Worm (Caenorhabditis elegans) whole organism, L4 larva: ENCODE measurements around the gene T02G5.7.
A peak's percentile ranks its signal among the peaks of the same experiment; 100 is the strongest.

Source experiments
- F37D6.2 ChIP-seq: sonication (generic microtip); optimal IDR thresholded peaks from 2 replicates; lab custom pipeline; 2016; ENCODE audit warnings: mild to moderate bottlenecking, missing genetic modification characterization, missing compliant biosample characterization
- R02D3.7 ChIP-seq: fragments of 150-350 bp; sonication (generic microtip); optimal IDR thresholded peaks from 3 replicates; lab custom pipeline; 2014; ENCODE audit warnings: missing biosample characterization, missing genetic modification characterization
- Y105C5A.15 ChIP-seq: fragments of 200-800 bp; sonication (Bioruptor generic); IDR thresholded peaks from 2 replicates; pipeline ENCODE4 v1.3.6; 2022; ENCODE audit warnings: missing genetic modification characterization, missing compliant biosample characterization
- Y48G9A.11 ChIP-seq: fragments of 200-800 bp; sonication (Bioruptor generic); IDR thresholded peaks from 2 replicates; pipeline ENCODE4 v1.3.6; 2022; ENCODE audit warnings: missing genetic modification reagents, missing genetic modification characterization, missing compliant biosample characterization
- ZK337.2 ChIP-seq: fragments of 200-800 bp; sonication (Bioruptor generic); IDR thresholded peaks from 2 replicates; pipeline ENCODE4 v1.3.6; 2022; ENCODE audit warnings: missing genetic modification reagents, missing genetic modification characterization, missing compliant biosample characterization
- ZK546.5 ChIP-seq, 2 experiments: sonication (generic microtip); optimal IDR thresholded peaks; 2 replicates each; lab custom pipeline; 2017; ENCODE audit warnings: missing biosample characterization in 2 of 2, missing genetic modification characterization in 2 of 2
- ceh-32 ChIP-seq: sonication (generic microtip); optimal IDR thresholded peaks from 2 replicates; lab custom pipeline; 2016; ENCODE audit warnings: mild to moderate bottlenecking, missing genetic modification characterization, missing compliant biosample characterization; ENCODE audit not compliant: poor library complexity
- ceh-44 ChIP-seq: fragments of 200-800 bp; sonication (Bioruptor generic); IDR thresholded peaks from 2 replicates; pipeline ENCODE4 v1.3.6; 2022; ENCODE audit warnings: missing genetic modification reagents, missing genetic modification characterization, missing compliant biosample characterization
- daf-16 ChIP-seq, 3 experiments: sonication (generic microtip); optimal IDR thresholded peaks; 2 replicates each; lab custom pipeline; 2016 to 2017; ENCODE audit warnings: missing genetic modification characterization in 3 of 3, missing genetic modification reagents in 3 of 3, mild to moderate bottlenecking in 2 of 3, missing compliant biosample characterization in 2 of 3, missing biosample characterization in 1 of 3, moderate library complexity in 1 of 3
- daf-19 ChIP-seq: fragments of 200-800 bp; sonication (Bioruptor generic); conservative IDR thresholded peaks from 2 replicates; pipeline ENCODE4 v1.3.6; 2022; ENCODE audit warnings: missing genetic modification characterization, missing compliant biosample characterization
- dve-1 ChIP-seq: sonication (generic microtip); optimal IDR thresholded peaks from 2 replicates; lab custom pipeline; 2017; ENCODE audit warnings: antibody characterized with exemption, mild to moderate bottlenecking, missing genetic modification characterization, missing compliant biosample characterization; ENCODE audit not compliant: insufficient read depth
- egl-43 ChIP-seq: fragments of 200-800 bp; sonication (Bioruptor generic); IDR thresholded peaks from 2 replicates; pipeline ENCODE4 v1.3.6; 2022; ENCODE audit warnings: missing genetic modification reagents, missing genetic modification characterization, missing compliant biosample characterization
- fkh-10 ChIP-seq: fragments of 150-350 bp; optimal IDR thresholded peaks from 2 replicates; lab custom pipeline; 2014; ENCODE audit warnings: missing biosample characterization, missing genetic modification reagents, missing genetic modification characterization
- fos-1 ChIP-seq: fragments of 150-350 bp; optimal IDR thresholded peaks from 2 replicates; lab custom pipeline; 2014; ENCODE audit warnings: missing biosample characterization, missing genetic modification characterization
- hif-1 ChIP-seq, 2 experiments: sonication (generic microtip); optimal IDR thresholded peaks; 2 replicates each; lab custom pipeline; 2016 to 2017; ENCODE audit warnings: missing compliant biosample characterization in 2 of 2, missing genetic modification characterization in 2 of 2, missing genetic modification reagents in 2 of 2, missing genotype in 2 of 2, mild to moderate bottlenecking in 1 of 2
- hlh-11 ChIP-seq: fragments of 200-800 bp; sonication (Bioruptor generic); optimal IDR thresholded peaks from 2 replicates; lab custom pipeline; 2018; ENCODE audit warnings: mild to moderate bottlenecking, missing genetic modification characterization, missing compliant biosample characterization
- hmg-1.1 ChIP-seq: fragments of 200-800 bp; sonication (Bioruptor generic); IDR thresholded peaks from 2 replicates; pipeline ENCODE4 v1.3.6; 2022; ENCODE audit warnings: missing genetic modification reagents, missing genetic modification characterization, missing compliant biosample characterization
- lim-7 ChIP-seq: fragments of 200-800 bp; sonication (Bioruptor generic); IDR thresholded peaks from 2 replicates; pipeline ENCODE4 v1.3.6; 2022; ENCODE audit warnings: missing genetic modification characterization, missing compliant biosample characterization
- lin-38 ChIP-seq: fragments of 200-800 bp; sonication (Bioruptor generic); IDR thresholded peaks from 2 replicates; pipeline ENCODE4 v1.3.6; 2022; ENCODE audit warnings: missing genetic modification reagents, missing genetic modification characterization, missing compliant biosample characterization
- lin-39 ChIP-seq: fragments of 150-350 bp; optimal IDR thresholded peaks from 2 replicates; lab custom pipeline; 2014; ENCODE audit warnings: missing biosample characterization, missing genetic modification reagents, missing genetic modification characterization
- lir-3 ChIP-seq: sonication (generic microtip); optimal IDR thresholded peaks from 2 replicates; lab custom pipeline; 2016; ENCODE audit warnings: mild to moderate bottlenecking, missing genetic modification characterization, missing compliant biosample characterization
- lsy-2 ChIP-seq, 2 experiments: fragments of 150-350 bp in 1 of 2; sonication (generic microtip) in 1 of 2; optimal IDR thresholded peaks; 2 replicates each; lab custom pipeline; 2014 to 2017; ENCODE audit warnings: missing biosample characterization in 2 of 2, missing genetic modification characterization in 2 of 2
- madf-9 ChIP-seq: fragments of 200-800 bp; sonication (Bioruptor generic); conservative IDR thresholded peaks from 2 replicates; pipeline ENCODE4 v1.3.6; 2022; ENCODE audit warnings: missing genetic modification reagents, missing genetic modification characterization, missing compliant biosample characterization
- mep-1 ChIP-seq: fragments of 150-350 bp; sonication (generic microtip); optimal IDR thresholded peaks from 3 replicates; lab custom pipeline; 2014; ENCODE audit warnings: missing biosample characterization, missing genetic modification characterization
- mxl-2 ChIP-seq: fragments of 200-800 bp; sonication (Bioruptor generic); conservative IDR thresholded peaks from 2 replicates; pipeline ENCODE4 v1.3.6; 2022; ENCODE audit warnings: missing genetic modification reagents, missing genetic modification characterization, missing compliant biosample characterization
- nhr-10 ChIP-seq: fragments of 150-350 bp; optimal IDR thresholded peaks from 2 replicates; lab custom pipeline; 2014; ENCODE audit warnings: missing biosample characterization, missing genetic modification characterization
- nhr-11 ChIP-seq: fragments of 150-350 bp; optimal IDR thresholded peaks from 2 replicates; lab custom pipeline; 2014; ENCODE audit warnings: missing biosample characterization, missing genetic modification characterization
- nhr-25 ChIP-seq: sonication (generic microtip); optimal IDR thresholded peaks from 2 replicates; lab custom pipeline; 2017; ENCODE audit warnings: missing genetic modification characterization, mild to moderate bottlenecking, missing compliant biosample characterization, antibody characterized with exemption, moderate library complexity, borderline replicate concordance; ENCODE audit not compliant: insufficient read depth
- nhr-76 ChIP-seq: fragments of 150-350 bp; optimal IDR thresholded peaks from 2 replicates; lab custom pipeline; 2014; ENCODE audit warnings: missing biosample characterization, missing genetic modification characterization
- nhr-77 ChIP-seq: fragments of 150-350 bp; optimal IDR thresholded peaks from 2 replicates; lab custom pipeline; 2014; ENCODE audit warnings: missing biosample characterization, missing genetic modification characterization
- pqm-1 ChIP-seq: sonication (generic microtip); optimal IDR thresholded peaks from 2 replicates; lab custom pipeline; 2017; ENCODE audit warnings: missing biosample characterization, missing genetic modification characterization
- set-16 ChIP-seq: fragments of 200-800 bp; sonication (Bioruptor generic); IDR thresholded peaks from 2 replicates; pipeline ENCODE4 v1.3.6; 2022; ENCODE audit warnings: missing genetic modification reagents, missing genetic modification characterization, missing compliant biosample characterization
- spr-3 ChIP-seq: fragments of 200-800 bp; sonication (Bioruptor generic); optimal IDR thresholded peaks from 2 replicates; lab custom pipeline; 2018; ENCODE audit warnings: mild to moderate bottlenecking, missing genetic modification characterization, missing compliant biosample characterization
- tag-97 ChIP-seq: fragments of 200-800 bp; sonication (Bioruptor generic); IDR thresholded peaks from 2 replicates; pipeline ENCODE4 v1.3.6; 2022; ENCODE audit warnings: missing genetic modification characterization, missing compliant biosample characterization
- tra-1 ChIP-seq: fragments of 200-800 bp; sonication (Bioruptor generic); IDR thresholded peaks from 2 replicates; pipeline ENCODE4 v1.3.6; 2022; ENCODE audit warnings: missing genetic modification reagents, missing genetic modification characterization, missing compliant biosample characterization
- unc-62 ChIP-seq, 3 experiments: fragments of 150-350 bp in 1 of 3; sonication (generic microtip); optimal IDR thresholded peaks in 2 of 3; peaks in 1 of 3; 1 replicate in 1 of 3; 2 replicates in 2 of 3; lab custom pipeline; 2014 to 2017; ENCODE audit warnings: missing biosample characterization in 3 of 3, missing genetic modification characterization in 3 of 3, missing genetic modification reagents in 3 of 3, missing genotype in 1 of 3
- zag-1 ChIP-seq: fragments of 150-350 bp; optimal IDR thresholded peaks from 2 replicates; lab custom pipeline; 2014; ENCODE audit warnings: missing biosample characterization, missing genetic modification characterization
- zfp-3 ChIP-seq: fragments of 200-800 bp; sonication (Bioruptor generic); conservative IDR thresholded peaks from 2 replicates; pipeline ENCODE4 v1.3.6; 2022; ENCODE audit warnings: missing genetic modification reagents, missing genetic modification characterization, missing compliant biosample characterization

Gene T02G5.7

ce11 chrII:7106313-7106712, 30.9 kb downstream of the T02G5.7 start:
- TF ChIP-seq zfp-3 (GFP tag; lab: Robert Waterston, UW), result no peak
- TF ChIP-seq lin-38, result peak; percentile 37; the same call in 1 of the 2 replicates
- TF ChIP-seq Y48G9A.11 (GFP tag; lab: Robert Waterston, UW), result peak; percentile 59
- TF ChIP-seq, all 104 proteins: peak for 2

ce11 chrII:7109956-7110355, 34.5 kb downstream of the T02G5.7 start, which contains the start of gene F10E7.9:
Gene F10E7.9, minus strand, starts transcription at chrII:7110056.
- TF ChIP-seq hmg-1.1 (GFP tag; lab: Robert Waterston, UW), result no peak
- no peak for TF ChIP-seq set-16 (GFP tag; lab: Robert Waterston, UW)
- no peak for TF ChIP-seq nhr-77 (tag; lab: Kevin White, UChicago)
- TF ChIP-seq ceh-32 (tag; lab: Kevin White, UChicago), result no peak
- TF ChIP-seq mep-1 (tag; lab: Kevin White, UChicago), result no peak
- TF ChIP-seq ZK546.5 (tag; optimal IDR thresholded peaks at IDR 0.05; lab: Kevin White, UChicago), result no peak
- TF ChIP-seq tra-1, result no peak
- no peak for TF ChIP-seq F37D6.2 (tag; lab: Kevin White, UChicago)
- TF ChIP-seq madf-9 (GFP tag; lab: Robert Waterston, UW), result no peak
- TF ChIP-seq fos-1 (tag; lab: Kevin White, UChicago), result no peak
- TF ChIP-seq lin-39 (tag; lab: Kevin White, UChicago), result no peak
- TF ChIP-seq lim-7 (GFP tag; lab: Robert Waterston, UW), result no peak
- no peak for TF ChIP-seq hlh-11 (tag; lab: Kevin White, UChicago)
- TF ChIP-seq R02D3.7, result no peak
- TF ChIP-seq nhr-76 (tag; lab: Kevin White, UChicago), result no peak
- no peak for TF ChIP-seq nhr-11
- TF ChIP-seq tag-97 (GFP tag; lab: Robert Waterston, UW), result no peak
- no peak for TF ChIP-seq spr-3 (GFP tag; lab: Kevin White, UChicago)
- no peak for TF ChIP-seq zag-1 (tag; lab: Kevin White, UChicago)
- TF ChIP-seq daf-19 (GFP tag; lab: Robert Waterston, UW), result no peak

- TF ChIP-seq mxl-2, result no peak
- TF ChIP-seq lsy-2 (tag; optimal IDR thresholded peaks at IDR 0.05; lab: Kevin White, UChicago), result peak in 1 of 2 experiments; percentile 53
- no peak for TF ChIP-seq ceh-44 (GFP tag; lab: Robert Waterston, UW)
- no peak for TF ChIP-seq Y105C5A.15
- no peak for TF ChIP-seq nhr-25 (tag; lab: Kevin White, UChicago)
- TF ChIP-seq madf-9 (GFP tag; lab: Robert Waterston, UW), result no peak
- TF ChIP-seq daf-19 (GFP tag; lab: Robert Waterston, UW), result no peak
- TF ChIP-seq egl-43 (GFP tag; lab: Robert Waterston, UW), result no peak
- TF ChIP-seq unc-62 (GFP tag; optimal IDR thresholded peaks at IDR 0.05 in 1 of 2; lab: Kevin White, UChicago), result peak in 1 of 2 experiments; percentile 95
- TF ChIP-seq unc-62 (tag; optimal IDR thresholded peaks at IDR 0.05; lab: Kevin White, UChicago), result no peak
- TF ChIP-seq fos-1 (tag; lab: Kevin White, UChicago), result no peak
- no peak for TF ChIP-seq nhr-10 (tag; lab: Kevin White, UChicago)
- TF ChIP-seq hmg-1.1 (GFP tag; lab: Robert Waterston, UW), result 0 out of 2 replicates have a peak, but pooled peaks have one; percentile 9
- TF ChIP-seq ZK337.2 (GFP tag; lab: Robert Waterston, UW), result no peak
- no peak for TF ChIP-seq hif-1 (tag; optimal IDR thresholded peaks at IDR 0.05; lab: Kevin White, UChicago)
- TF ChIP-seq F37D6.2 (tag; lab: Kevin White, UChicago), result no peak
- no peak for TF ChIP-seq daf-16 (GFP tag; optimal IDR thresholded peaks at IDR 0.05; lab: Kevin White, UChicago)
- TF ChIP-seq daf-16 (tag; optimal IDR thresholded peaks at IDR 0.05; lab: Kevin White, UChicago), result no peak
- no peak for TF ChIP-seq lin-38
- no peak for TF ChIP-seq dve-1 (tag; lab: Kevin White, UChicago)
- no peak for TF ChIP-seq pqm-1 (tag; lab: Kevin White, UChicago)
- peak; percentile 45 for TF ChIP-seq fkh-10 (GFP tag; lab: Kevin White, UChicago)
- TF ChIP-seq lir-3 (tag; lab: Kevin White, UChicago), result no peak
Observed at ce11 chrII:7111012-7111656, 35.7 kb downstream of the T02G5.7 start.
